Worm (Caenorhabditis elegans) whole organism, L3 larva: ENCODE results near the gene popl-1.

Experiments used
- R02D3.7 ChIP-seq: fragments of 150-350 bp; optimal IDR thresholded peaks from 2 replicates; lab custom pipeline; 2014; ENCODE audit warnings: missing biosample characterization, missing genetic modification characterization
- aly-2 ChIP-seq: fragments of 150-350 bp; optimal IDR thresholded peaks from 2 replicates; lab custom pipeline; 2014; ENCODE audit warnings: missing biosample characterization, missing genetic modification characterization
- ama-1 ChIP-seq: fragments of 150-350 bp; optimal IDR thresholded peaks from 2 replicates; lab custom pipeline; 2018
- ceh-16 ChIP-seq: sonication (generic microtip); optimal IDR thresholded peaks from 2 replicates; lab custom pipeline; 2017; ENCODE audit warnings: missing biosample characterization, missing genetic modification characterization
- ceh-28 ChIP-seq: fragments of 150-350 bp; optimal IDR thresholded peaks from 2 replicates; lab custom pipeline; 2014; ENCODE audit warnings: missing biosample characterization, missing genetic modification reagents, missing genetic modification characterization
- ceh-82 ChIP-seq: fragments of 150-350 bp; optimal IDR thresholded peaks from 2 replicates; lab custom pipeline; 2014; ENCODE audit warnings: missing biosample characterization, missing genetic modification characterization
- ceh-9 ChIP-seq: sonication (generic microtip); optimal IDR thresholded peaks from 2 replicates; lab custom pipeline; 2018; ENCODE audit warnings: missing biosample characterization, missing genetic modification characterization
- daf-12 ChIP-seq: fragments of 150-350 bp; optimal IDR thresholded peaks from 2 replicates; lab custom pipeline; 2014; ENCODE audit warnings: missing biosample characterization, missing genetic modification reagents, missing genetic modification characterization
- egl-27 ChIP-seq: sonication (generic microtip); optimal IDR thresholded peaks from 4 replicates; lab custom pipeline; 2017; ENCODE audit warnings: missing biosample characterization, missing genetic modification reagents, missing genetic modification characterization
- egl-5 ChIP-seq: fragments of 150-350 bp; optimal IDR thresholded peaks from 2 replicates; lab custom pipeline; 2017; ENCODE audit warnings: missing biosample characterization, missing genetic modification reagents, missing genetic modification characterization, inconsistent platforms
- elt-1 ChIP-seq: fragments of 150-350 bp; optimal IDR thresholded peaks from 2 replicates; lab custom pipeline; 2014; ENCODE audit warnings: missing biosample characterization, missing genetic modification characterization
- elt-2 ChIP-seq: sonication (generic microtip); optimal IDR thresholded peaks from 2 replicates; lab custom pipeline; 2016; ENCODE audit warnings: missing genetic modification reagents, mild to moderate bottlenecking, missing genetic modification characterization, missing compliant biosample characterization
- elt-3 ChIP-seq, 3 experiments: fragments of 150-350 bp in 1 of 3; sonication (generic microtip) in 2 of 3; optimal IDR thresholded peaks; 2 replicates in 2 of 3; 4 replicates in 1 of 3; lab custom pipeline; 2014 to 2017; ENCODE audit warnings: missing biosample characterization in 3 of 3, missing genetic modification characterization in 3 of 3
- eor-1 ChIP-seq, 2 experiments: fragments of 150-350 bp; optimal IDR thresholded peaks; 2 replicates each; lab custom pipeline; 2014 to 2018; ENCODE audit warnings: missing biosample characterization in 2 of 2, missing genetic modification characterization in 2 of 2
- fkh-10 ChIP-seq: sonication (generic microtip); optimal IDR thresholded peaks from 2 replicates; lab custom pipeline; 2017; ENCODE audit warnings: missing biosample characterization, missing genetic modification reagents, missing genetic modification characterization
- fos-1 ChIP-seq: fragments of 150-350 bp; optimal IDR thresholded peaks from 2 replicates; lab custom pipeline; 2014; ENCODE audit warnings: missing biosample characterization, missing genetic modification characterization
- hmg-11 ChIP-seq: sonication (generic microtip); optimal IDR thresholded peaks from 2 replicates; lab custom pipeline; 2016; ENCODE audit warnings: missing genetic modification characterization, missing compliant biosample characterization
- jun-1 ChIP-seq: fragments of 150-350 bp; optimal IDR thresholded peaks from 2 replicates; lab custom pipeline; 2014; ENCODE audit warnings: missing biosample characterization, missing genetic modification reagents, missing genetic modification characterization
- lin-15B ChIP-seq: fragments of 150-350 bp; optimal IDR thresholded peaks from 2 replicates; lab custom pipeline; 2014; ENCODE audit warnings: missing biosample characterization, missing genetic modification characterization
- lin-39 ChIP-seq: fragments of 150-350 bp; optimal IDR thresholded peaks from 2 replicates; lab custom pipeline; 2018; ENCODE audit warnings: missing biosample characterization, missing genetic modification reagents, missing genetic modification characterization
- lsy-12 ChIP-seq: sonication (generic microtip); optimal IDR thresholded peaks from 2 replicates; lab custom pipeline; 2016; ENCODE audit warnings: mild to moderate bottlenecking, missing genetic modification characterization, missing compliant biosample characterization
- mdl-1 ChIP-seq: fragments of 150-350 bp; optimal IDR thresholded peaks from 2 replicates; lab custom pipeline; 2014; ENCODE audit warnings: missing biosample characterization, missing genetic modification characterization
- mml-1 ChIP-seq: fragments of 150-350 bp; sonication (generic microtip); optimal IDR thresholded peaks from 3 replicates; lab custom pipeline; 2014; ENCODE audit warnings: missing biosample characterization, missing genetic modification characterization
- nfya-1 ChIP-seq: sonication (generic microtip); optimal IDR thresholded peaks from 2 replicates; lab custom pipeline; 2017; ENCODE audit warnings: missing genetic modification characterization, mild to moderate bottlenecking, missing compliant biosample characterization, antibody characterized with exemption, moderate library complexity; ENCODE audit not compliant: insufficient read depth
- nhr-11 ChIP-seq: fragments of 150-350 bp; optimal IDR thresholded peaks from 2 replicates; lab custom pipeline; 2014; ENCODE audit warnings: missing biosample characterization, missing genetic modification characterization
- nhr-12 ChIP-seq: fragments of 150-350 bp; optimal IDR thresholded peaks from 2 replicates; lab custom pipeline; 2014; ENCODE audit warnings: missing biosample characterization, missing genetic modification characterization
- nhr-25 ChIP-seq: sonication (generic microtip); optimal IDR thresholded peaks from 2 replicates; lab custom pipeline; 2017; ENCODE audit warnings: missing biosample characterization, missing genetic modification characterization
- nhr-28 ChIP-seq: fragments of 150-350 bp; optimal IDR thresholded peaks from 2 replicates; lab custom pipeline; 2014; ENCODE audit warnings: missing biosample characterization, missing genetic modification characterization
- nhr-43 ChIP-seq: sonication (generic microtip); optimal IDR thresholded peaks from 2 replicates; lab custom pipeline; 2016; ENCODE audit warnings: mild to moderate bottlenecking, missing genetic modification characterization, missing compliant biosample characterization; ENCODE audit not compliant: poor library complexity, severe bottlenecking
- nhr-67 ChIP-seq: fragments of 150-350 bp; optimal IDR thresholded peaks from 2 replicates; lab custom pipeline; 2014; ENCODE audit warnings: missing biosample characterization, missing genetic modification characterization
- nhr-76 ChIP-seq: fragments of 150-350 bp; sonication (generic microtip); optimal IDR thresholded peaks from 5 replicates; lab custom pipeline; 2014; ENCODE audit warnings: missing biosample characterization, missing genetic modification characterization
- nhr-77 ChIP-seq: fragments of 150-350 bp; optimal IDR thresholded peaks from 2 replicates; lab custom pipeline; 2014; ENCODE audit warnings: missing biosample characterization, missing genetic modification characterization
- pha-4 ChIP-seq: fragments of 150-350 bp; optimal IDR thresholded peaks from 2 replicates; lab custom pipeline; 2014; ENCODE audit warnings: missing biosample characterization, missing genetic modification reagents, missing genetic modification characterization
- pqm-1 ChIP-seq: fragments of 150-350 bp; optimal IDR thresholded peaks from 2 replicates; lab custom pipeline; 2017; ENCODE audit warnings: missing biosample characterization, missing genetic modification characterization, inconsistent platforms
- sea-2 ChIP-seq: fragments of 150-350 bp; sonication (generic microtip); optimal IDR thresholded peaks from 4 replicates; lab custom pipeline; 2014; ENCODE audit warnings: missing biosample characterization, missing genetic modification reagents, missing genetic modification characterization
- snpc-4 ChIP-seq: fragments of 150-350 bp; optimal IDR thresholded peaks from 2 replicates; lab custom pipeline; 2014; ENCODE audit warnings: missing biosample characterization, missing genetic modification characterization
- unc-39 ChIP-seq: sonication (generic microtip); optimal IDR thresholded peaks from 4 replicates; lab custom pipeline; 2017; ENCODE audit warnings: missing biosample characterization, missing genetic modification characterization
- unc-62 ChIP-seq: fragments of 150-350 bp; sonication (generic microtip); optimal IDR thresholded peaks from 4 replicates; lab custom pipeline; 2014; ENCODE audit warnings: missing biosample characterization, missing genetic modification reagents, missing genetic modification characterization
- zag-1 ChIP-seq: fragments of 150-350 bp; optimal IDR thresholded peaks from 2 replicates; lab custom pipeline; 2014; ENCODE audit warnings: missing biosample characterization, missing genetic modification characterization
- ztf-11 ChIP-seq: fragments of 150-350 bp; optimal IDR thresholded peaks from 2 replicates; lab custom pipeline; 2014; ENCODE audit warnings: missing biosample characterization, missing genetic modification characterization
- ztf-4 ChIP-seq: fragments of 150-350 bp; optimal IDR thresholded peaks from 2 replicates; lab custom pipeline; 2014; ENCODE audit warnings: missing biosample characterization, missing genetic modification characterization

Gene popl-1

DNA sequence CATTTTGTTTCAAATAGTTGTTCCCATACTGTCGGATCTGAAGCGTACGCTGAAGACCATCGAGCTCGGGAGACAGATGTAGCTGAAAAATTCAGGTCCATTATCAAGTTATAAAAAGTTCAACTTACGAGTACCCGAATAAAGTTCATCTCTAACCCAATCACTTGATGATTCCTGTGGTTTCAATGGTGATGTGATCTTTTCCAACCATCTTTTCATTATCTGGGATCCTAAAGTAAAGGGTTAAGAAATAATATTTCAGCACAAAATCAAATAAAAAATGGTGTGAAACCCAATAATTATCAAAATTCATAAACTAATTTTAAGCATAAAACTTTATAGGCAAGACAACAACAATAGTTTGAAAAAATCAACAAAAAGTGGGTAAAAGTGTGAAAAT lies 3.5 kb downstream of the popl-1 start, which contains the start of gene C05D11.8:
Gene C05D11.8 (minus strand): TSS at position 101 of the 400 bp plus-strand sequence.
- TF ChIP-seq egl-27 (no peak), nhr-77 (tag; lab: Kevin White, UChicago) (no peak), elt-2 (no peak), nhr-25 (tag; lab: Kevin White, UChicago) (no peak), ztf-11 (tag; lab: Kevin White, UChicago) (no peak)

DNA sequence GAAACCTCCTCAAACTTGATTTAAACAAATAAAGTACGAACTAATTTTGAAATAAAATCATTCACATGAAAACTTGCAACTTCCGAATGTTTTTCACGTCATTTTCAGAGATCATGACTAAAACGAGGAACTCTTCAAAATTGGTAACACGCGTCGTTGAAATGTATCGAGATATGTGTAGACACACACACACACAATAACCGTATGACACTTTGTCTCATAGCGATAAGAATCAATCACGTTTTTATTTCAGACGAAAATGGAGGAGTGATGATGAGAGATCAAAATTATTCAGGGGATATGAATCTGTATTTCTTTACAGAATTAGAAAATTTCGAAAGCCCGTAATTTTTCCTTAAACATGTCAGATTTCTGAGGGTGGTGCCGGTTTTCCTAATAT lies 8.0 kb downstream of the popl-1 start:
- TF ChIP-seq elt-2 (peak; percentile 34), pqm-1 (tag; lab: Kevin White, UChicago) (peak; percentile 85), zag-1 (tag; lab: Kevin White, UChicago) (no peak), lsy-12 (peak; percentile 2), elt-1 (tag; lab: Kevin White, UChicago) (peak; percentile 14), hmg-11 (tag; lab: Kevin White, UChicago) (no peak), jun-1 (tag; lab: Kevin White, UChicago) (peak; percentile 10), ztf-11 (tag; lab: Kevin White, UChicago) (no peak)
- TF ChIP-seq, all 47 proteins: peak for 5

DNA sequence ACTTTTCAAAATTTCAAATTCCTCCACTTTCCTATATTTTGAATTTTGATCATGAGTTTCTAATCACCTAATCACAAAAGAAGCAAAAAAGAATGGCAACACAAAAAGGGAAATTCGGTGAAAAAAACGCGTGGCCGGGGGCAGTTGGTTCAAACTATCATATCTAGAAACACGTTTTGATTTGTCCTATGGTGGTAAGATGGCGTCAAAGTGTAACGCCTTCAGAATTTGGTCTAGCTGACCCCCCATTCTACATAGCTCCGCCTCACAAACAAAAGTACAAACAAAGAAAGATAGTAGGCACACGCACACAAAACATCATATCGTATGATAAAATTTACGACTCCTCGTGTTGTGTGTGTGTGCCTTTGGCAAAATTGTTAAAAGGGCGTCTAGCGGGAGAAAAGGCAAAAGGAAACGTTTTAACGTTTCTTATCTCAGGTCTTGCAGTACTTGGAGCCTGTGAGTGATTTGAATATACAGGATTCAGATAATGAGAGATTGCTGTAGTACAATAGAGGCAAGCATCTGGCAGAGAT lies 8.7 kb downstream of the popl-1 start:
- TF ChIP-seq ceh-9 (tag; lab: Kevin White, UChicago) = no peak
- peak; percentile 19 for TF ChIP-seq pha-4 (tag; lab: Kevin White, UChicago)
- no peak for TF ChIP-seq nfya-1 (tag; lab: Kevin White, UChicago)
- peak; percentile 89 for TF ChIP-seq pqm-1 (tag; lab: Kevin White, UChicago)
- TF ChIP-seq daf-12 (tag; lab: Kevin White, UChicago) = no peak
- no peak for TF ChIP-seq unc-62
- peak; percentile 72 for TF ChIP-seq nhr-43 (tag; lab: Kevin White, UChicago)
- no peak for TF ChIP-seq mml-1
- TF ChIP-seq aly-2 = no peak
- TF ChIP-seq mdl-1 (tag; lab: Kevin White, UChicago) = peak; percentile 47
- TF ChIP-seq elt-2 = peak; percentile 91
- no peak for TF ChIP-seq snpc-4 (tag; lab: Kevin White, UChicago)
- no peak for TF ChIP-seq lin-15B (tag; lab: Kevin White, UChicago)
- TF ChIP-seq ama-1 (lab: Kevin White, UChicago) = no peak
- TF ChIP-seq elt-3 (tag; optimal IDR thresholded peaks at IDR 0.05; lab: Kevin White, UChicago) = peak in 1 of 3 experiments; percentile 3
- no peak for TF ChIP-seq R02D3.7 (tag; lab: Kevin White, UChicago)
- no peak for TF ChIP-seq ceh-82 (tag; lab: Kevin White, UChicago)
- no peak for TF ChIP-seq jun-1 (tag; lab: Kevin White, UChicago)

DNA sequence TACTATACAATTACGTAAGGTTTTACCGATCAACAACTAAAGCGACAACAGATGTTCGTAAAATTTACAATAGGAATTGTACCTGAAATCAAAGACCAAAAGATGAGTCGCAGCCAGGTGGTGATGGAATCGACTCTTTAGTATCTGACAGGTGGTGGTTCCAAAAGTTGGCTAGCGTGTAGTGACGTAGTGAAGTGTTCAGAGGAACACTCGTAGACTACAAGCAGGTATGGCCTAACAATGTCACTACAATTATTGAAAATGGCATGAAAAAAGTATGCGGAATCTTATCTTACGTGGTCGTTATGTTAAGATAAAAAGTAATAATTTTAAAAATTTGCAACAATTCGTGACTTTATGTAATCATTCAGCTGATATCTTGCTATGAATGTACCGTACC lies 9.3 kb downstream of the popl-1 start:
- TF ChIP-seq pqm-1 (tag; lab: Kevin White, UChicago) (no peak), nhr-77 (tag; lab: Kevin White, UChicago) (no peak), ceh-82 (tag; lab: Kevin White, UChicago) (no peak), hmg-11 (tag; lab: Kevin White, UChicago) (no peak), jun-1 (tag; lab: Kevin White, UChicago) (no peak), ama-1 (lab: Kevin White, UChicago) (no peak), ceh-28 (tag; lab: Kevin White, UChicago) (no peak), lin-39 (tag; lab: Kevin White, UChicago) (no peak), egl-5 (no peak)

DNA sequence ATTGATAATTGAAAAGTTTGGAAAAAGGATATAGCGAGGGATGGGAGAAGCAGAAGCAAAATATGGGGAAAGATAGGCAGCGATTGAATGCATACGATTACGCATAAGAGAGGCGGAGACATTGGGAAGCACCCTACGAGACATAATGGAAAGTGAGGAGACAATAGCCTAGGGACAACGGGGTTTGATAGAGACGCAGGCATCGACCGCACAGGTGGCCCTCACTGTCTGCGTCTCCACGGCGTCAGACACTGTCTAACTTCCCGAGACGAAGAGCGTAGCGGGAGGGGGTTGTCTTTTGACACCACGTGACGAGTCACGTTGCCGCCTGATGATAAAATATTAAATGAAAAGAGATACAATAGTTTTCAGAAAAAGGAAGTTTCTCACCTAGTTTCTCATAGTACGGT lies 9.7 kb downstream of the popl-1 start:
- TF ChIP-seq ztf-4 (tag; lab: Kevin White, UChicago) = no peak
- no peak for TF ChIP-seq fos-1
- TF ChIP-seq elt-2 = peak; percentile 92
- peak; percentile 65 for TF ChIP-seq R02D3.7 (tag; lab: Kevin White, UChicago)
- peak; percentile 79 for TF ChIP-seq lin-39 (tag; lab: Kevin White, UChicago)
- TF ChIP-seq hmg-11 (tag; lab: Kevin White, UChicago) = peak; percentile 66
- peak; percentile 88 for TF ChIP-seq jun-1 (tag; lab: Kevin White, UChicago)
- no peak for TF ChIP-seq nhr-12 (tag; lab: Kevin White, UChicago)
- no peak for TF ChIP-seq unc-39 (tag; lab: Kevin White, UChicago)
- TF ChIP-seq nhr-11 = peak; percentile 30
- TF ChIP-seq eor-1 (tag; optimal IDR thresholded peaks at IDR 0.05; lab: Kevin White, UChicago) = peak in 1 of 2 experiments; percentile 21
- TF ChIP-seq ceh-9 (tag; lab: Kevin White, UChicago) = no peak
- TF ChIP-seq egl-5 = no peak
- no peak for TF ChIP-seq ceh-16 (tag; lab: Kevin White, UChicago)
- TF ChIP-seq aly-2 = no peak
- peak in 2 of 3 experiments; percentile 19 to 34 for TF ChIP-seq elt-3 (tag; optimal IDR thresholded peaks at IDR 0.05; lab: Kevin White, UChicago)
- no peak for TF ChIP-seq fkh-10 (GFP tag; lab: Kevin White, UChicago)
- no peak for TF ChIP-seq nhr-67 (tag; lab: Kevin White, UChicago)
- TF ChIP-seq nhr-76 (tag; lab: Kevin White, UChicago) = no peak
- peak; percentile 50 for TF ChIP-seq lin-15B (tag; lab: Kevin White, UChicago)
- peak; percentile 9 for TF ChIP-seq elt-1 (tag; lab: Kevin White, UChicago)
- TF ChIP-seq unc-62 = peak; percentile 53
- no peak for TF ChIP-seq sea-2 (GFP tag; lab: Kevin White, UChicago)
- TF ChIP-seq nfya-1 (tag; lab: Kevin White, UChicago) = peak; percentile 78
- TF ChIP-seq mdl-1 (tag; lab: Kevin White, UChicago) = peak; percentile 95
- TF ChIP-seq ceh-82 (tag; lab: Kevin White, UChicago) = peak; percentile 22
- TF ChIP-seq nhr-28 = no peak
- peak; percentile 60 for TF ChIP-seq pha-4 (tag; lab: Kevin White, UChicago)
